Fruit fly (Drosophila melanogaster) whole organism, prepupa: ENCODE results near the gene SLC5A11.

Experiments
- Hr4 ChIP-seq: fragments of 200-800 bp; sonication (Bioruptor generic); optimal IDR thresholded peaks from 3 replicates; lab custom pipeline; 2016; ENCODE audit warnings: missing biosample characterization, missing genetic modification characterization
- Smox ChIP-seq: fragments of 200-800 bp; sonication (Bioruptor generic); optimal IDR thresholded peaks from 3 replicates; lab custom pipeline; 2016; ENCODE audit warnings: missing biosample characterization, missing genetic modification characterization
- Sox102F ChIP-seq: fragments of 200-800 bp; sonication (Bioruptor generic); optimal IDR thresholded peaks from 2 replicates; lab custom pipeline; 2016; ENCODE audit warnings: missing biosample characterization, mild to moderate bottlenecking, missing genetic modification characterization
- cyc ChIP-seq: fragments of 200-800 bp; sonication (Bioruptor generic); optimal IDR thresholded peaks from 3 replicates; lab custom pipeline; 2016; ENCODE audit warnings: missing biosample characterization, missing genetic modification characterization
- esn ChIP-seq: fragments of 200-800 bp; sonication (Bioruptor generic); optimal IDR thresholded peaks from 2 replicates; lab custom pipeline; 2016; ENCODE audit warnings: missing biosample characterization, mild to moderate bottlenecking, missing genetic modification characterization, moderate library complexity

- TF ChIP-seq Sox102F (GFP tag; lab: Kevin White, UChicago) (no peak), Hr4 (no peak), cyc (GFP tag; lab: Kevin White, UChicago) (no peak), esn (GFP tag; lab: Kevin White, UChicago) (no peak), Smox (GFP tag; lab: Kevin White, UChicago) (no peak)
Observed at dm6 chr2L:8170600-8171182, 34.2 kb downstream of the SLC5A11 start.
